Worm (Caenorhabditis elegans) whole organism, late embryonic: ENCODE data around the gene R166.2.
A peak's percentile ranks its signal among the peaks of the same experiment; 100 is the strongest.

Experiments
- K09A11.1 ChIP-seq: sonication (generic microtip); optimal IDR thresholded peaks from 2 replicates; lab custom pipeline; 2017; ENCODE audit warnings: antibody characterized with exemption, mild to moderate bottlenecking, missing genetic modification characterization, missing compliant biosample characterization; ENCODE audit not compliant: insufficient read depth
- ceh-34 ChIP-seq: sonication (generic microtip); optimal IDR thresholded peaks from 2 replicates; lab custom pipeline; 2016; ENCODE audit warnings: mild to moderate bottlenecking, missing genetic modification characterization, missing compliant biosample characterization
- ets-4 ChIP-seq: sonication (generic microtip); optimal IDR thresholded peaks from 2 replicates; lab custom pipeline; 2016; ENCODE audit warnings: missing genetic modification characterization, missing compliant biosample characterization
- hlh-15 ChIP-seq: sonication (generic microtip); optimal IDR thresholded peaks from 2 replicates; lab custom pipeline; 2016; ENCODE audit warnings: missing genetic modification characterization, missing compliant biosample characterization
- lin-11 ChIP-seq: fragments of 200-800 bp; sonication (Bioruptor generic); optimal IDR thresholded peaks from 2 replicates; lab custom pipeline; 2018; ENCODE audit warnings: mild to moderate bottlenecking, missing genetic modification characterization, missing compliant biosample characterization
- nhr-11 ChIP-seq: fragments of 150-350 bp; optimal IDR thresholded peaks from 2 replicates; lab custom pipeline; 2014; ENCODE audit warnings: missing biosample characterization, missing genetic modification characterization
- nhr-232 ChIP-seq: sonication (generic microtip); optimal IDR thresholded peaks from 2 replicates; lab custom pipeline; 2016; ENCODE audit warnings: missing genetic modification characterization, missing compliant biosample characterization
- pag-3 ChIP-seq: sonication (generic microtip); optimal IDR thresholded peaks from 2 replicates; lab custom pipeline; 2016; ENCODE audit warnings: missing compliant biosample characterization, missing genetic modification characterization, borderline replicate concordance
- tbx-2 ChIP-seq: sonication (generic microtip); optimal IDR thresholded peaks from 2 replicates; lab custom pipeline; 2016; ENCODE audit warnings: missing genetic modification characterization, missing compliant biosample characterization
- unc-55 ChIP-seq: sonication (generic microtip); optimal IDR thresholded peaks from 2 replicates; lab custom pipeline; 2017; ENCODE audit warnings: missing biosample characterization, missing genetic modification reagents, missing genetic modification characterization
- ztf-16 ChIP-seq: sonication (generic microtip); optimal IDR thresholded peaks from 2 replicates; lab custom pipeline; 2017; ENCODE audit warnings: missing genetic modification characterization, missing compliant biosample characterization

DNA sequence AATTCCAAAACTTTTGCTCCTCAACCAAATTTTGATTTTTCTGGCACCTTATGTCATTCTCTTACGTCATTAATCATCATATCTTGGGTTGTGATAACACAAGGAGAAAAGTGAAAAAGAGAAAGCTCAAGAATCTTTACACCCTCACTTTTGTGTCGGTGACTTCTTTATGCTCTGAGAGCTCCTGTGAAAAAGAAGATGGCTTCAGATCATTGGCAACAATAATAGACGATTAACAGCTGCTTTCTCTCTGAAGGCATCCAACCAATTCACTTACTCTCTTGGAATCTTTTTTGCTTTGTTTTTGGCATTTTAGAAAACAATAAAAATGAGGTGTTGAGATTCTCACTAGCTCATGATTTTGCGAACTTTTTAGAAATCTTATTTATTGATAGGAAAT, 32.0 kb upstream of the R166.2 start:
- TF ChIP-seq tbx-2 (tag; lab: Kevin White, UChicago) (no peak), K09A11.1 (tag; lab: Kevin White, UChicago) (no peak), ets-4 (tag; lab: Kevin White, UChicago) (no peak), ceh-34 (tag; lab: Kevin White, UChicago) (no peak), ztf-16 (tag; lab: Kevin White, UChicago) (no peak), unc-55 (GFP tag; lab: Kevin White, UChicago) (peak; percentile 13), hlh-15 (tag; lab: Kevin White, UChicago) (no peak), nhr-232 (no peak), nhr-11 (tag; lab: Kevin White, UChicago) (no peak), pag-3 (no peak), lin-11 (tag; lab: Kevin White, UChicago) (no peak)
